Worm (Caenorhabditis elegans) whole organism, L4 larva: ENCODE results near the gene R11G1.7.

ENCODE experiments used
- R02D3.7 ChIP-seq: fragments of 150-350 bp; sonication (generic microtip); optimal IDR thresholded peaks from 3 replicates; lab custom pipeline; 2014; ENCODE audit warnings: missing biosample characterization, missing genetic modification characterization
- T20F7.1 ChIP-seq: fragments of 200-800 bp; sonication (Bioruptor generic); optimal IDR thresholded peaks from 2 replicates; lab custom pipeline; 2018; ENCODE audit warnings: mild to moderate bottlenecking, missing genetic modification characterization, missing compliant biosample characterization
- aly-2 ChIP-seq: sonication (generic microtip); optimal IDR thresholded peaks from 2 replicates; lab custom pipeline; 2018; ENCODE audit warnings: missing biosample characterization, missing genetic modification characterization
- ceh-20 ChIP-seq: fragments of 200-800 bp; sonication (Bioruptor generic); IDR thresholded peaks from 2 replicates; pipeline ENCODE4 v1.3.6; 2022; ENCODE audit warnings: missing genetic modification reagents, missing genetic modification characterization, missing compliant biosample characterization
- ceh-28 ChIP-seq: fragments of 150-350 bp; optimal IDR thresholded peaks from 2 replicates; lab custom pipeline; 2014; ENCODE audit warnings: missing biosample characterization, missing genetic modification reagents, missing genetic modification characterization
- hlh-30 ChIP-seq: sonication (generic microtip); optimal IDR thresholded peaks from 2 replicates; lab custom pipeline; 2017; ENCODE audit warnings: antibody characterized with exemption, mild to moderate bottlenecking, missing genetic modification characterization, missing compliant biosample characterization; ENCODE audit not compliant: insufficient read depth
- lin-13 ChIP-seq: fragments of 150-350 bp; optimal IDR thresholded peaks from 2 replicates; lab custom pipeline; 2014; ENCODE audit warnings: missing biosample characterization, missing genetic modification reagents, missing genetic modification characterization
- lin-38 ChIP-seq: fragments of 200-800 bp; sonication (Bioruptor generic); IDR thresholded peaks from 2 replicates; pipeline ENCODE4 v1.3.6; 2022; ENCODE audit warnings: missing genetic modification reagents, missing genetic modification characterization, missing compliant biosample characterization
- lsy-2 ChIP-seq, 2 experiments: fragments of 150-350 bp in 1 of 2; sonication (generic microtip) in 1 of 2; optimal IDR thresholded peaks; 2 replicates each; lab custom pipeline; 2014 to 2017; ENCODE audit warnings: missing biosample characterization in 2 of 2, missing genetic modification characterization in 2 of 2
- nhr-237 ChIP-seq: sonication (generic microtip); optimal IDR thresholded peaks from 2 replicates; lab custom pipeline; 2017; ENCODE audit warnings: missing biosample characterization, missing genetic modification characterization
- set-16 ChIP-seq: fragments of 200-800 bp; sonication (Bioruptor generic); IDR thresholded peaks from 2 replicates; pipeline ENCODE4 v1.3.6; 2022; ENCODE audit warnings: missing genetic modification reagents, missing genetic modification characterization, missing compliant biosample characterization
- unc-130 ChIP-seq: sonication (generic microtip); optimal IDR thresholded peaks from 2 replicates; lab custom pipeline; 2016; ENCODE audit warnings: missing genetic modification reagents, missing genetic modification characterization, missing compliant biosample characterization
- unc-62 ChIP-seq, 3 experiments: fragments of 150-350 bp in 1 of 3; sonication (generic microtip); optimal IDR thresholded peaks in 2 of 3; peaks in 1 of 3; 1 replicate in 1 of 3; 2 replicates in 2 of 3; lab custom pipeline; 2014 to 2017; ENCODE audit warnings: missing biosample characterization in 3 of 3, missing genetic modification characterization in 3 of 3, missing genetic modification reagents in 3 of 3, missing genotype in 1 of 3
- vab-7 ChIP-seq: fragments of 200-800 bp; sonication (Bioruptor generic); IDR thresholded peaks from 2 replicates; pipeline ENCODE4 v1.3.6; 2022; ENCODE audit warnings: missing genetic modification reagents, missing genetic modification characterization, missing compliant biosample characterization

DNA sequence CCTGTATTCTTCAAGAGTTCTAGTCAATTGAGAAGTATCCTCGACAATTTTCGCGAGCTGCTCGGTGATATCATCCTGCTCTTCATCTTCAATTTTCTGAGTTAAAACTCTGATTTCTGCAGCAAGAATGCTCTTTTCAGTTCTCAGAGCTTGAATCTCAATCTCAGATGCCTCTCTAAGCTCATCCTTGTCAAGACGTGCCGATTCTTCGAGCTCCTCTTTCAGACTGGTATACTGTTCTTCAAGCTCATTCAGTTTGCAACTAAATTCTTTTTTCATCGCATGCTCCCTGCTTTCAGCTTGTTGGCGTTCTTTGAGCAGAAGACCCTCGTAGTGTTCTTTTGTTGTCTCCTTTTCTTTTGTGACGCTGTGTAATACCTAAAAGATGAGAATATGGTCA is 30.3 kb downstream of the R11G1.7 start:
- TF ChIP-seq unc-62 (GFP tag; optimal IDR thresholded peaks at IDR 0.05 in 1 of 2; lab: Kevin White, UChicago): peak in 1 of 2 experiments; percentile 56
- no peak for TF ChIP-seq unc-62 (tag; optimal IDR thresholded peaks at IDR 0.05; lab: Kevin White, UChicago)
- no peak for TF ChIP-seq ceh-28
- no peak for TF ChIP-seq ceh-20
- no peak for TF ChIP-seq aly-2 (tag; lab: Kevin White, UChicago)
- TF ChIP-seq nhr-237: no peak
- TF ChIP-seq lsy-2 (tag; optimal IDR thresholded peaks at IDR 0.05; lab: Kevin White, UChicago): no peak
- no peak for TF ChIP-seq hlh-30 (tag; lab: Kevin White, UChicago)
- no peak for TF ChIP-seq vab-7 (GFP tag; lab: Robert Waterston, UW)
- TF ChIP-seq lin-38: no peak
- TF ChIP-seq R02D3.7 (tag; lab: Kevin White, UChicago): no peak
- TF ChIP-seq unc-130 (GFP tag; lab: Kevin White, UChicago): no peak
- no peak for TF ChIP-seq set-16 (GFP tag; lab: Robert Waterston, UW)
- no peak for TF ChIP-seq T20F7.1 (GFP tag; lab: Kevin White, UChicago)
- no peak for TF ChIP-seq lin-13 (GFP tag; lab: Kevin White, UChicago)
